Worm (Caenorhabditis elegans): ENCODE measurements around the gene ppm-1.D.

DNA sequence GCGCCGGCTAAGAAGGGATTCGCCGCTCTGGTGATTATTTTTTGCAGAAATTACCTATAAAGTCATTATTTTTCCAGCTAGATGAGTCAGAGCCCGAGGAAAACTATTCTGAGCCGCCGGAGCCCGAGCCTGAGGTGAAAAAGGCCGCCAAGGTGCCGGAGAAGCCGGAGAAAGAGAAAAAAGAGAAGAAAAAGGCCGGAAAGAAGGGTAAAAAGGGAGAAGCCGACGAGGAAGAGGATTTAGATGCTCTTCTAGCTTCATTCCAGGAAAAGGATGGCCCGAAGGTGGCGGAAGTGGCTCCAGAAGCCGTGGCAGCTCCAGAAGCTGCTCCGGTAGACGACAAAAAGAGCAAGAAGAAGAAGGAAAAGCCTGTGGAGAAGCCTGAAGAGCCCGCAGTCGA lies 16.7 kb upstream of the ppm-1.D start:
- TF ChIP-seq ztf-1 (GFP tag; conservative IDR thresholded peaks at IDR 0.05), result no peak
- TF ChIP-seq unc-62 (GFP tag; optimal IDR thresholded peaks at IDR 0.05), result no peak
- no peak for TF ChIP-seq sem-4 (tag; optimal IDR thresholded peaks at IDR 0.05)
